Worm (Caenorhabditis elegans): Measurements from ENCODE around the gene lsm-5.

lsm-5 gene

DNA sequence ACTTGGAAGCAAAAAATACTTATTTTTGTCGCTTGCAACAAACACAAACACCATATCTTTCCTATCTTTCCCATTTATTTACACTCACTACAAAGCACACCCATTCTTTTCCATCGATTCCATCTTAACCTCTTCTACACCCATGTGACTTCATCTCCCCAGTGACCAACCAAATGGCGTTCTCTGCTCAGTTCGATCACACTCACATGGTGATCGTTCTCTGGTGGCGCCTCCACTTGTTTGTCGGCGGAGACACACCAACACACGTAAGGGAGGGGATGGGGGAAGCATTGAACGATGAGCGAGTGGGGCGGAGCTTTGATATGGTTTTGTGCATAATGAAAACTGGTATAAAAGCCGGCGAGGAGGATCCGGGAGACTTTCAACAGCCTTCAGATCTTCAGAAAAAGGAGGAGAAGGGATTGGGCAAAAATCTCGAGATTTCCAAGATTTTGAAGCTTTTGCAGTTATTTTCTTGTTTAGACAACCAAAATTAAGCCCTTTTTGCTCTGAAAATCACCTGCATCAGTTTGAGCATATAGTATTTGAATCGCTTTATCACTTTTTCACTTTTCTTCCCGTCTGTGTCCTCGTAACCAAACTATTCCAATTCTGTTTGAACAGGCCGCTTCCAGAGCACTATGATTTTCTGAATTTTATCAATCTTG is 3.5 kb upstream of the lsm-5 start (continued):
- TF ChIP-seq tra-1 (GFP tag; IDR thresholded peaks at IDR 0.05): no peak; the same call in 1 of the 2 replicates
- no peak for TF ChIP-seq aly-2 (tag; optimal IDR thresholded peaks at IDR 0.05)
- TF ChIP-seq spr-1 (tag; optimal IDR thresholded peaks at IDR 0.05): no peak
- TF ChIP-seq cey-2 (tag; optimal IDR thresholded peaks at IDR 0.05; ENCODE audit: borderline replicate concordance, insufficient read depth): no peak
- peak; percentile 64 for TF ChIP-seq dpl-1 (GFP tag; optimal IDR thresholded peaks at IDR 0.05)
- no peak for TF ChIP-seq madf-5 (GFP tag; IDR thresholded peaks at IDR 0.05)
- no peak for TF ChIP-seq lin-38 (GFP tag; IDR thresholded peaks at IDR 0.05)
- TF ChIP-seq F49E8.2 (tag; optimal IDR thresholded peaks at IDR 0.05; ENCODE audit: borderline replicate concordance): no peak
- TF ChIP-seq Y48G9A.11 (GFP tag; IDR thresholded peaks at IDR 0.05): no peak
- TF ChIP-seq arid-1 (GFP tag; conservative IDR thresholded peaks at IDR 0.05): no peak
- TF ChIP-seq ctbp-1 (GFP tag; IDR thresholded peaks at IDR 0.05): 0 out of 2 replicates have a peak, but pooled peaks have one; percentile 29
- TF ChIP-seq tag-97 (GFP tag; IDR thresholded peaks at IDR 0.05): no peak
- no peak for TF ChIP-seq F10B5.3 (tag; optimal IDR thresholded peaks at IDR 0.05)
- TF ChIP-seq F44E2.7 (GFP tag; IDR thresholded peaks at IDR 0.05): no peak
- no peak for TF ChIP-seq nhr-41 (GFP tag; IDR thresholded peaks at IDR 0.05)
- TF ChIP-seq dve-1 (tag; optimal IDR thresholded peaks at IDR 0.05; ENCODE audit: insufficient read depth): peak; percentile 86
- peak; percentile 13 for TF ChIP-seq snpc-4 (tag; optimal IDR thresholded peaks at IDR 0.05)
- TF ChIP-seq nhr-11 (tag; optimal IDR thresholded peaks at IDR 0.05): peak; percentile 93
- peak; percentile 98 for TF ChIP-seq nhr-28 (tag; optimal IDR thresholded peaks at IDR 0.05)
- TF ChIP-seq T20F7.1 (GFP tag; optimal IDR thresholded peaks at IDR 0.05): peak; percentile 70
- TF ChIP-seq lsy-2 (tag; optimal IDR thresholded peaks at IDR 0.05): peak; percentile 75 to 79
- no peak for TF ChIP-seq madf-9 (GFP tag; conservative IDR thresholded peaks at IDR 0.05)
- TF ChIP-seq daf-16 (GFP tag; optimal IDR thresholded peaks at IDR 0.05): peak in 1 of 2 experiments; percentile 54
- peak; percentile 76 for TF ChIP-seq daf-16 (tag; optimal IDR thresholded peaks at IDR 0.05)
- peak; percentile 52; the same call in 1 of the 2 replicates for TF ChIP-seq php-3 (GFP tag; IDR thresholded peaks at IDR 0.05)
- peak; percentile 63 for TF ChIP-seq rbr-2 (tag; optimal IDR thresholded peaks at IDR 0.05)
- TF ChIP-seq pqm-1 (tag; optimal IDR thresholded peaks at IDR 0.05): no peak
- no peak for TF ChIP-seq zip-11 (GFP tag; IDR thresholded peaks at IDR 0.05)
- TF ChIP-seq mdt-29 (GFP tag; IDR thresholded peaks at IDR 0.05): peak; percentile 69; the same call in 1 of the 2 replicates
- no peak for TF ChIP-seq spr-3 (GFP tag; optimal IDR thresholded peaks at IDR 0.05)
- TF ChIP-seq fos-1 (tag; optimal IDR thresholded peaks at IDR 0.05): no peak
- peak; percentile 47; the same call in 1 of the 2 replicates for TF ChIP-seq set-16 (GFP tag; IDR thresholded peaks at IDR 0.05)
- no peak for TF ChIP-seq saeg-2 (GFP tag; IDR thresholded peaks at IDR 0.05)
- TF ChIP-seq ztf-11 (tag; optimal IDR thresholded peaks at IDR 0.05): no peak
- TF ChIP-seq F37D6.2 (tag; optimal IDR thresholded peaks at IDR 0.05): peak; percentile 34
- TF ChIP-seq Y75B8A.6 (GFP tag; IDR thresholded peaks at IDR 0.05): no peak
- no peak for TF ChIP-seq ceh-28 (tag; optimal IDR thresholded peaks at IDR 0.05)
- peak in 1 of 2 experiments; percentile 70 for TF ChIP-seq hif-1 (tag; optimal IDR thresholded peaks at IDR 0.05)
- TF ChIP-seq skn-1 (tag; optimal IDR thresholded peaks at IDR 0.05): no peak
- TF ChIP-seq mxl-2 (GFP tag; conservative IDR thresholded peaks at IDR 0.05): no peak
- TF ChIP-seq dmd-6 (GFP tag; IDR thresholded peaks at IDR 0.05): peak; percentile 62
- TF ChIP-seq nhr-102 (tag; optimal IDR thresholded peaks at IDR 0.05): peak; percentile 74
- no peak for TF ChIP-seq attf-4 (tag; optimal IDR thresholded peaks at IDR 0.05)
- TF ChIP-seq mes-2 (tag; optimal IDR thresholded peaks at IDR 0.05; ENCODE audit: poor library complexity, severe bottlenecking): peak; percentile 63
- no peak for TF ChIP-seq lin-39 (tag; optimal IDR thresholded peaks at IDR 0.05)
- no peak for TF ChIP-seq dmd-9 (GFP tag; IDR thresholded peaks at IDR 0.05)
- TF ChIP-seq Y105C5A.15 (GFP tag; IDR thresholded peaks at IDR 0.05): no peak
- TF ChIP-seq nhr-10 (tag; optimal IDR thresholded peaks at IDR 0.05): peak; percentile 67
- TF ChIP-seq lir-3 (tag; optimal IDR thresholded peaks at IDR 0.05): no peak
- TF ChIP-seq daf-12 (tag; optimal IDR thresholded peaks at IDR 0.05): no peak
